Worm (Caenorhabditis elegans): Measurements from ENCODE around the gene F20D6.6.

The F20D6.6 gene

DNA sequence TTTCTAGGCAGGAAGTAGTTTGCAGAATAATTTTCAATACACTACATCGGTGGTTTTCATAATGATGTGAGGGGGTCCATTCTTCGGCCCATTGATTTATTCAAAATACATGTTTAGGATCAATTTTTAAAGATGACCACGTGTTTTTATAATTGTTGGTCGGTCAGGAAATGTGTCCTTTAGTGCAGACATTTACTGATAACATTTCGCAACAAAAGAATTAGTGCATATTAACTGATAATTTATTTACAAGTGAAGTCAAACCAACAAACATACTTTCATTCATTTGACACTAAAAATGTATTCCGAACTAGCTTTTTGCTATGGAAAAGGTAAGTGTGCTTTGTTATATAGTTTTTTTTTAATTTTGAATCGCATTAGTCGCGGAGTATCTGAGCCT is 2.0 kb downstream of the F20D6.6 start, which contains the start of gene F20D6.5:
Gene F20D6.5, plus strand, starts transcription at position 259 of the 400 bp plus-strand sequence.
- TF ChIP-seq elt-2 (tag; optimal IDR thresholded peaks at IDR 0.05) (peak; percentile 54), hpl-2 (GFP tag; optimal IDR thresholded peaks at IDR 0.05) (no peak), blmp-1 (tag; optimal IDR thresholded peaks at IDR 0.05) (no peak)

- no peak for TF ChIP-seq efl-1 (optimal IDR thresholded peaks at IDR 0.05)
- peak in 1 of 2 experiments; percentile 62 for TF ChIP-seq efl-1 (GFP tag; optimal IDR thresholded peaks at IDR 0.05 in 1 of 2)
- TF ChIP-seq nhr-85 (tag), result peak; percentile 20
- TF ChIP-seq ceh-90 (tag; optimal IDR thresholded peaks at IDR 0.05), result no peak
These were observed 3.5 kb downstream of the F20D6.6 start for ce11 chrV:8163199-8163598.

- TF ChIP-seq dsc-1 (tag; optimal IDR thresholded peaks at IDR 0.05), result peak; percentile 80
- TF ChIP-seq sptf-1 (tag; optimal IDR thresholded peaks at IDR 0.05), result no peak
These were observed 8.7 kb downstream of the F20D6.6 start, which contains the start of gene F20D6.8 for ce11 chrV:8168219-8168962. Gene F20D6.8, minus strand, starts transcription at chrV:8168269.

DNA sequence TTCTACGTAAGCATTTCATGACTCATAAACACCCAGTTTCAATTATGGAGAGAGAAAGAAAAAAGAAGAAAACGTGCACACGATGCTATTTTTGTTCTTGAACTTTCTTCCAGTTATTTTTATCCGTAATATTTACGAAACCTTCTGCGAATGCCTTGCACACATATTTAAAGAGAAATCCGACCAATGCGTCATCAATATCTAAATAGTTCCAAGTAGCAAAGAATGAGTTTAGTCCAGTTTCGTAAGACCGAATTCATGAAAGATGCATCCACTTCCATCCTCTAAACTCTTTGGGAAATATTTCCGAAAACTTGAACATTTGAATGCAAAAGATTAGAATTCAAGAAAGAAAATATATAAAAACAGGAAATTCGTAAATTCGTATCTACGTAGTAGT is 9.4 kb downstream of the F20D6.6 start:
- TF ChIP-seq unc-62 (GFP tag; optimal IDR thresholded peaks at IDR 0.05) (no peak), unc-86 (tag; optimal IDR thresholded peaks at IDR 0.05) (peak; percentile 63), dpl-1 (GFP tag; optimal IDR thresholded peaks at IDR 0.05) (no peak), nhr-12 (tag; optimal IDR thresholded peaks at IDR 0.05) (no peak), rnt-1 (tag; optimal IDR thresholded peaks at IDR 0.05) (no peak), jun-1 (tag; optimal IDR thresholded peaks at IDR 0.05) (no peak), ceh-82 (tag; optimal IDR thresholded peaks at IDR 0.05) (no peak), egl-13 (tag; optimal IDR thresholded peaks at IDR 0.05) (peak; percentile 9), nhr-71 (tag; optimal IDR thresholded peaks at IDR 0.05) (peak; percentile 30), dsc-1 (tag; optimal IDR thresholded peaks at IDR 0.05) (peak; percentile 27), pax-3 (tag; optimal IDR thresholded peaks at IDR 0.05) (no peak), ceh-8 (GFP tag; optimal IDR thresholded peaks at IDR 0.05) (no peak), ztf-11 (tag; optimal IDR thresholded peaks at IDR 0.05) (no peak), unc-98 (GFP tag; IDR thresholded peaks at IDR 0.05) (no peak), aly-2 (tag; optimal IDR thresholded peaks at IDR 0.05) (no peak), fkh-4 (tag; optimal IDR thresholded peaks at IDR 0.05; ENCODE audit: borderline replicate concordance) (peak; percentile 19), swsn-7 (tag; optimal IDR thresholded peaks at IDR 0.05) (no peak)

DNA sequence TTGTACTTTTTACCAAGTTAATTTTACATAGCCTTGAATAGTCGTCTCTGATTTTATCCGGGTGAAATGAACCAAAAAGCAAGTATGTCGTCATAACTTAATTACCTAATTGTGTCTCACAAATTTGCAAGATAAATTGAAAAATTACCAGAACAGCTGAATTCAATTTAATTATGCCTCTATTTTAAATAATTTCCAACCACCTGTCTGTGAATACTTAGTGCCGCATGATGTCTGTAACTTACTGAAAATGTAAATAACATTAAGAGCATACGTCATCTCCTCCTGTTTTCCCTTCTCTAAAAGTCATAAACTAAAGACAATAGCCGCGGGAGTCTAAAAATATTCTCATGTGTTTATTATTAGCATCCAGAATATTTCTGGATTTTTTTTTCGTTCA is 10.6 kb downstream of the F20D6.6 start:
- TF ChIP-seq dsc-1 (tag; optimal IDR thresholded peaks at IDR 0.05) (peak; percentile 49), nhr-71 (tag; optimal IDR thresholded peaks at IDR 0.05) (peak; percentile 41), nhr-47 (tag; optimal IDR thresholded peaks at IDR 0.05) (peak; percentile 53), nhr-85 (tag) (no peak), swsn-7 (tag; optimal IDR thresholded peaks at IDR 0.05) (no peak), nhr-77 (tag; optimal IDR thresholded peaks at IDR 0.05) (no peak), ceh-8 (GFP tag; optimal IDR thresholded peaks at IDR 0.05) (peak; percentile 74), fkh-8 (tag; optimal IDR thresholded peaks at IDR 0.05) (peak; percentile 52), hlh-4 (tag; optimal IDR thresholded peaks at IDR 0.05) (peak; percentile 77)

DNA sequence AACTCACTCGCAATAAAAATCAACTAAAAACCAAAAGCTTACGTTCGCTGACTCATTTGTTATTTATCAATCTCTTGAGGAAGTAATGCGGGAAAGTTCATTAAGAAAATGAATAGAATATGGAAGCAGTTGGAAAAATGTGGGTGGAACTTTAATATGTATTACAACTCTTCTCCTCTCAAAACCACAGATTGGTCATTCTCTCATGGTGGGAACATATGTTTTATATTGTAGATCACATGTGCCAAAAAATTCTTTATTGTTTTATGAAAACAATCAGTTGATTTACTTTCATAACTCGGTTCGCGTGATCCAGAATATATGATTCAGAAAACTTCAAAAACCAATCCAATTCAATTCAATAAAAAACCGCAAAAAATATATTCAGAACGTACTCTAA is 12.0 kb downstream of the F20D6.6 start:
- TF ChIP-seq fkh-4 (tag; optimal IDR thresholded peaks at IDR 0.05; ENCODE audit: borderline replicate concordance) (peak; percentile 69), skn-1 (tag; optimal IDR thresholded peaks at IDR 0.05) (no peak), fkh-10 (GFP tag; optimal IDR thresholded peaks at IDR 0.05) (no peak), dsc-1 (tag; optimal IDR thresholded peaks at IDR 0.05) (peak; percentile 91)

Data from whole organism, L1 larva.